Comparison of ENCODE assay signal across 5 fruit fly cellular contexts in genomic region chrX:17113324-17113723, dm6.
TF ChIP-seq lines count a peak whose summit lies in the region.

No protein-coding gene starts in this region.

- no peak for TF ChIP-seq CTCF in whole organism, embryonic (GFP tag; optimal IDR thresholded peaks at IDR 0.05; lab: Kevin White, UChicago)

TF ChIP-seq in whole organism, adult, 20 proteins besides CTCF, POLR2A, EP300 and RAD21 (continues in another document):
- TF ChIP-seq kay (GFP tag; lab: Kevin White, UChicago; ENCODE audit: borderline replicate concordance) (no peak), Mnt (GFP tag; optimal IDR thresholded peaks at IDR 0.05; lab: Kevin White, UChicago) (no peak), CG11617 (GFP tag; optimal IDR thresholded peaks at IDR 0.05; lab: Kevin White, UChicago) (peak; percentile 62), Hr96 (GFP tag; optimal IDR thresholded peaks at IDR 0.05; lab: Kevin White, UChicago) (no peak), CG14711 (tag; optimal IDR thresholded peaks at IDR 0.05; lab: Kevin White, UChicago) (peak; percentile 39), CG7045 (GFP tag; optimal IDR thresholded peaks at IDR 0.05; lab: Kevin White, UChicago) (no peak), CG33017 (tag; optimal IDR thresholded peaks at IDR 0.05; lab: Kevin White, UChicago) (peak; percentile 15), pad (GFP tag; optimal IDR thresholded peaks at IDR 0.05; lab: Kevin White, UChicago) (no peak), CG7101 (tag; optimal IDR thresholded peaks at IDR 0.05; lab: Kevin White, UChicago) (peak; percentile 48), ovo (GFP tag; optimal IDR thresholded peaks at IDR 0.05; lab: Kevin White, UChicago) (no peak), CG5204 (GFP tag; optimal IDR thresholded peaks at IDR 0.05; lab: Kevin White, UChicago) (no peak), tj (GFP tag; optimal IDR thresholded peaks at IDR 0.05; lab: Kevin White, UChicago) (peak; percentile 21), Clk (GFP tag; optimal IDR thresholded peaks at IDR 0.05; lab: Kevin White, UChicago) (no peak), toe (GFP tag; optimal IDR thresholded peaks at IDR 0.05; lab: Kevin White, UChicago) (no peak), bab1 (GFP tag; optimal IDR thresholded peaks at IDR 0.05; lab: Kevin White, UChicago) (peak; percentile 50), CG12768 (GFP tag; optimal IDR thresholded peaks at IDR 0.05; lab: Kevin White, UChicago) (no peak), Crg-1 (GFP tag; optimal IDR thresholded peaks at IDR 0.05; lab: Kevin White, UChicago) (no peak), cnc (optimal IDR thresholded peaks at IDR 0.05; lab: Kevin White, UChicago) (no peak), CG1620 (GFP tag; optimal IDR thresholded peaks at IDR 0.05; lab: Kevin White, UChicago) (no peak)

TF ChIP-seq in whole organism, embryonic, 481 proteins besides CTCF, POLR2A, EP300 and RAD21 (continues in another document):
- TF ChIP-seq usp (GFP tag; optimal IDR thresholded peaks at IDR 0.05; lab: Kevin White, UChicago) (no peak), Fer1 (GFP tag; optimal IDR thresholded peaks at IDR 0.05; lab: Kevin White, UChicago) (no peak), CG4820 (GFP tag; optimal IDR thresholded peaks at IDR 0.05; lab: Kevin White, UChicago) (no peak), CG8388 (GFP tag; optimal IDR thresholded peaks at IDR 0.05; lab: Kevin White, UChicago) (peak; percentile 18), Atf6 (GFP tag; IDR thresholded peaks at IDR 0.05; lab: Robert Waterston, UW) (no peak), cg (GFP tag; optimal IDR thresholded peaks at IDR 0.05; lab: Kevin White, UChicago) (no peak), eyg (GFP tag; optimal IDR thresholded peaks at IDR 0.05; lab: Kevin White, UChicago) (no peak), ci (GFP tag; IDR thresholded peaks at IDR 0.05; lab: Robert Waterston, UW) (no peak), shn (GFP tag; optimal IDR thresholded peaks at IDR 0.05; lab: Kevin White, UChicago) (no peak), Doc3 (GFP tag; IDR thresholded peaks at IDR 0.05; lab: Robert Waterston, UW; ENCODE audit: partially characterized antibody) (no peak), cwo (GFP tag; optimal IDR thresholded peaks at IDR 0.05; lab: Kevin White, UChicago) (no peak), Oli (tag; optimal IDR thresholded peaks at IDR 0.05; lab: Kevin White, UChicago) (peak; percentile 15), zfh2 (GFP tag; optimal IDR thresholded peaks at IDR 0.05; lab: Kevin White, UChicago) (no peak), Nf-YB (GFP tag; optimal IDR thresholded peaks at IDR 0.05; lab: Kevin White, UChicago) (no peak), CG4707 (GFP tag; optimal IDR thresholded peaks at IDR 0.05; lab: Kevin White, UChicago) (no peak), CG10274 (GFP tag; optimal IDR thresholded peaks at IDR 0.05; lab: Kevin White, UChicago) (no peak), sr (GFP tag; IDR thresholded peaks at IDR 0.05; lab: Robert Waterston, UW) (no peak), CG1792 (GFP tag; optimal IDR thresholded peaks at IDR 0.05; lab: Kevin White, UChicago) (no peak), caup (GFP tag; optimal IDR thresholded peaks at IDR 0.05; lab: Kevin White, UChicago; ENCODE audit: severe bottlenecking) (no peak), CG10654 (GFP tag; optimal IDR thresholded peaks at IDR 0.05; lab: Kevin White, UChicago) (no peak)

TF ChIP-seq in whole organism, prepupa, 60 proteins besides CTCF, POLR2A, EP300 and RAD21 (continues in another document):
- TF ChIP-seq achi (GFP tag; optimal IDR thresholded peaks at IDR 0.05; lab: Kevin White, UChicago) = peak; percentile 79
- TF ChIP-seq Eip78C (GFP tag; lab: Kevin White, UChicago) = peak; percentile 87
- peak; percentile 63 for TF ChIP-seq net (GFP tag; optimal IDR thresholded peaks at IDR 0.05; lab: Kevin White, UChicago)
- TF ChIP-seq esn (GFP tag; optimal IDR thresholded peaks at IDR 0.05; lab: Kevin White, UChicago) = peak; percentile 71
- peak; percentile 77 for TF ChIP-seq CG15336 (GFP tag; IDR thresholded peaks at IDR 0.05; lab: Robert Waterston, UW)
- TF ChIP-seq CG11902 (GFP tag; optimal IDR thresholded peaks at IDR 0.05; lab: Kevin White, UChicago) = peak; percentile 48
- peak; percentile 26 for TF ChIP-seq fd59A (GFP tag; optimal IDR thresholded peaks at IDR 0.05; lab: Kevin White, UChicago)
- TF ChIP-seq spab (GFP tag; optimal IDR thresholded peaks at IDR 0.05; lab: Kevin White, UChicago) = peak; percentile 29
- peak; percentile 42 for TF ChIP-seq CG3032 (tag; optimal IDR thresholded peaks at IDR 0.05; lab: Kevin White, UChicago)
- peak; percentile 61 for TF ChIP-seq CG3919 (GFP tag; optimal IDR thresholded peaks at IDR 0.05; lab: Kevin White, UChicago)
- TF ChIP-seq Met (GFP tag; optimal IDR thresholded peaks at IDR 0.05; lab: Kevin White, UChicago) = peak; percentile 35
- peak; percentile 49; the same call in 1 of the 3 replicates for TF ChIP-seq eg (GFP tag; IDR thresholded peaks at IDR 0.05; lab: Robert Waterston, UW)
- peak; percentile 61 for TF ChIP-seq Lpt (GFP tag; optimal IDR thresholded peaks at IDR 0.05; lab: Kevin White, UChicago)
- peak; percentile 35 for TF ChIP-seq CG10669 (GFP tag; optimal IDR thresholded peaks at IDR 0.05; lab: Kevin White, UChicago)
- TF ChIP-seq fkh (GFP tag; optimal IDR thresholded peaks at IDR 0.05; lab: Kevin White, UChicago) = no peak
- peak; percentile 43 for TF ChIP-seq Sox102F (GFP tag; optimal IDR thresholded peaks at IDR 0.05; lab: Kevin White, UChicago)
- no peak for TF ChIP-seq CG6854 (GFP tag; optimal IDR thresholded peaks at IDR 0.05; lab: Kevin White, UChicago)
- TF ChIP-seq Gug (GFP tag; IDR thresholded peaks at IDR 0.05; lab: Robert Waterston, UW) = peak; percentile 42; the same call in 1 of the 2 replicates
- peak; percentile 49 for TF ChIP-seq CG11762 (GFP tag; optimal IDR thresholded peaks at IDR 0.05; lab: Kevin White, UChicago; ENCODE audit: insufficient read depth)

TF ChIP-seq in whole organism, pupa, 21 proteins besides CTCF, POLR2A, EP300 and RAD21:
- TF ChIP-seq CG4496 (GFP tag; IDR thresholded peaks at IDR 0.05; lab: Robert Waterston, UW) = peak; percentile 59; the same call in 1 of the 3 replicates
- peak; percentile 70 for TF ChIP-seq CG9948 (tag; optimal IDR thresholded peaks at IDR 0.05; lab: Kevin White, UChicago)
- peak; percentile 68 for TF ChIP-seq Snoo (tag; optimal IDR thresholded peaks at IDR 0.05; lab: Kevin White, UChicago)
- no peak for TF ChIP-seq rn (GFP tag; IDR thresholded peaks at IDR 0.05; lab: Robert Waterston, UW)
- peak; percentile 63 for TF ChIP-seq CG34367 (tag; optimal IDR thresholded peaks at IDR 0.05; lab: Kevin White, UChicago)
- TF ChIP-seq gl (tag; optimal IDR thresholded peaks at IDR 0.05; lab: Kevin White, UChicago) = no peak
- TF ChIP-seq CG10348 (GFP tag; IDR thresholded peaks at IDR 0.05; lab: Robert Waterston, UW) = no peak
- TF ChIP-seq EcR (GFP tag; optimal IDR thresholded peaks at IDR 0.05; lab: Kevin White, UChicago) = no peak
- no peak for TF ChIP-seq D1 (tag; optimal IDR thresholded peaks at IDR 0.05; lab: Kevin White, UChicago)
- TF ChIP-seq CG17806 (tag; optimal IDR thresholded peaks at IDR 0.05; lab: Kevin White, UChicago) = peak; percentile 42
- peak; percentile 8 for TF ChIP-seq Pif1A (GFP tag; optimal IDR thresholded peaks at IDR 0.05; lab: Kevin White, UChicago)
- no peak for TF ChIP-seq CG13204 (GFP tag; optimal IDR thresholded peaks at IDR 0.05; lab: Kevin White, UChicago)
- peak; percentile 68 for TF ChIP-seq CG15710 (tag; optimal IDR thresholded peaks at IDR 0.05; lab: Kevin White, UChicago)
- TF ChIP-seq CG8159 (tag; optimal IDR thresholded peaks at IDR 0.05; lab: Kevin White, UChicago) = peak; percentile 62
- peak; percentile 47; the same call in 1 of the 3 replicates for TF ChIP-seq fd96Ca (GFP tag; IDR thresholded peaks at IDR 0.05; lab: Robert Waterston, UW)
- TF ChIP-seq Pif1B (GFP tag; optimal IDR thresholded peaks at IDR 0.05; lab: Kevin White, UChicago) = peak; percentile 70
- peak; percentile 34 for TF ChIP-seq CG8301 (tag; optimal IDR thresholded peaks at IDR 0.05; lab: Kevin White, UChicago)
- peak; percentile 53; the same call in 1 of the 2 replicates for TF ChIP-seq Ets98B (GFP tag; IDR thresholded peaks at IDR 0.05; lab: Robert Waterston, UW)
- TF ChIP-seq CG12605 (GFP tag; IDR thresholded peaks at IDR 0.05; lab: Robert Waterston, UW) = no peak
- peak; percentile 62 for TF ChIP-seq CG14655 (GFP tag; optimal IDR thresholded peaks at IDR 0.05; lab: Kevin White, UChicago)
- peak; percentile 59 for TF ChIP-seq CG32121 (GFP tag; IDR thresholded peaks at IDR 0.05; lab: Robert Waterston, UW)

TF ChIP-seq in whole organism, wandering third instar larva, 38 proteins besides CTCF, POLR2A, EP300 and RAD21:
- TF ChIP-seq Dfd (GFP tag; optimal IDR thresholded peaks at IDR 0.05; lab: Kevin White, UChicago) (no peak), tai (GFP tag; optimal IDR thresholded peaks at IDR 0.05; lab: Kevin White, UChicago) (no peak), rgr (GFP tag; optimal IDR thresholded peaks at IDR 0.05; lab: Kevin White, UChicago) (peak; percentile 50), ey (GFP tag; optimal IDR thresholded peaks at IDR 0.05; lab: Kevin White, UChicago) (no peak), fru (GFP tag; optimal IDR thresholded peaks at IDR 0.05; lab: Kevin White, UChicago) (no peak), jim (GFP tag; optimal IDR thresholded peaks at IDR 0.05; lab: Kevin White, UChicago) (no peak), foxo (GFP tag; optimal IDR thresholded peaks at IDR 0.05; lab: Kevin White, UChicago) (peak in 1 of 2 experiments; percentile 38), sv (GFP tag; optimal IDR thresholded peaks at IDR 0.05; lab: Kevin White, UChicago) (no peak), CG9705 (GFP tag; optimal IDR thresholded peaks at IDR 0.05; lab: Kevin White, UChicago) (no peak), Sp1 (GFP tag; optimal IDR thresholded peaks at IDR 0.05; lab: Kevin White, UChicago) (peak; percentile 62), GATAd (GFP tag; optimal IDR thresholded peaks at IDR 0.05; lab: Kevin White, UChicago) (no peak), usp (GFP tag; optimal IDR thresholded peaks at IDR 0.05; lab: Kevin White, UChicago) (no peak), CG32264 (GFP tag; optimal IDR thresholded peaks at IDR 0.05; lab: Kevin White, UChicago) (no peak), psq (GFP tag; optimal IDR thresholded peaks at IDR 0.05; lab: Kevin White, UChicago) (peak; percentile 61), Jra (GFP tag; optimal IDR thresholded peaks at IDR 0.05; lab: Kevin White, UChicago) (no peak), OdsH (GFP tag; optimal IDR thresholded peaks at IDR 0.05; lab: Kevin White, UChicago) (peak; percentile 48), HLH106 (tag; optimal IDR thresholded peaks at IDR 0.05; lab: Kevin White, UChicago) (peak; percentile 44)
